Worm (Caenorhabditis elegans) whole organism, late embryonic: ENCODE results near the gene Y51B9A.7.

Experiments
- ahr-1 ChIP-seq: sonication (generic microtip); optimal IDR thresholded peaks from 2 replicates; lab custom pipeline; 2016; ENCODE audit warnings: missing genetic modification characterization, missing compliant biosample characterization
- ets-4 ChIP-seq: sonication (generic microtip); optimal IDR thresholded peaks from 2 replicates; lab custom pipeline; 2016; ENCODE audit warnings: missing genetic modification characterization, missing compliant biosample characterization
- fkh-10 ChIP-seq: fragments of 150-350 bp; optimal IDR thresholded peaks from 2 replicates; lab custom pipeline; 2014; ENCODE audit warnings: missing biosample characterization, missing genetic modification reagents, missing genetic modification characterization
- ref-2 ChIP-seq: sonication (generic microtip); optimal IDR thresholded peaks from 2 replicates; lab custom pipeline; 2016; ENCODE audit warnings: missing genetic modification characterization, missing compliant biosample characterization
- tbx-2 ChIP-seq: sonication (generic microtip); optimal IDR thresholded peaks from 2 replicates; lab custom pipeline; 2016; ENCODE audit warnings: missing genetic modification characterization, missing compliant biosample characterization

DNA sequence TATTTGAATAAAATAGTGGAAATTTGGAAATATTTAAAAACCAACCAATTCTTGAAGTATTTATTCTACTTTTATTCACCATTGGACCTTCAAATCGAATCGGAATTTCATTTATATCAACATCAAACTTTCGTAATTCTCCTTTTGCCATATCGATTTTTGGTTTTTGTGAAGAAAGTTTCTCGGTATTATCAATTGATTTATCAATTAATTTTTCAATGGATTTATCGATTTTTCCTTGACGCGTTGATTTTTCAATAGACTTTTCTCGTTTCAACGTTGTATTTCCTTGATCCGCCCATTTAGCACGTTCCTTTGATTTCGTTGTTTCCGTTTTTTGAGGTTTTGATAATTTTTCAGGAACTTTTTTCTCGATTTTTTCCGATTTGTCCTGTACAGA, 30.5 kb upstream of the Y51B9A.7 start:
- TF ChIP-seq ets-4 (no peak), tbx-2 (tag; lab: Kevin White, UChicago) (no peak), fkh-10 (GFP tag; lab: Kevin White, UChicago) (no peak), ahr-1 (tag; lab: Kevin White, UChicago) (no peak), ref-2 (tag; lab: Kevin White, UChicago) (no peak)
